Fruit fly (Drosophila melanogaster) S2 (cell line): Measurements from ENCODE around the gene CG17781.
A peak's percentile ranks its signal among the peaks of the same experiment; 100 is the strongest.

Experiments
- CG8478 ChIP-seq: fragments of >200 bp; optimal IDR thresholded peaks from 2 replicates; lab custom pipeline; 2018
- CTCF ChIP-seq, 2 experiments: fragments of >200 bp; optimal IDR thresholded peaks; 2 replicates each; lab custom pipeline; 2018

The CG17781 gene

DNA sequence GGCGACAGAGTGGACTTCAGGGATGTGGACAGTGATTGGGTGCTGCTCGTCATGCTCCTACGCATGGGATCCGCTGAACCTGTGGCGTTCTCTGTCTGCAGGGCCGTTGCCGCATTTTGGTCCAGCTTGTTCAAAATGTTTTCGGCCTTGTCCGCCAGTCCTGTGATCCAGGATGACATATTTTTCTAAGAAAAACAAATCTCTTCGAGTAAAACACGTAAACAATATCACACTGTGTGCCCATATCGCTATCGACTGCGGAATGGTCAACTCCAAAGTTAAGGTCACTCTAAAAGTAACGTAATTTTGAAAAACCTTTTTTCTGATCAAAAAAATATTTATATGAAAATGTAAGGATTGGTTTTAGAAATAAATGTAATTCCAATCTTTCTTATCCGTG is 17.8 kb downstream of the CG17781 start, which contains the start of gene Golgin84:
Golgin84 (minus strand) TSS at position 241 of the 400 bp plus-strand sequence.
- TF ChIP-seq CG8478 (lab: Kevin White, UChicago) (no peak), CTCF (optimal IDR thresholded peaks at IDR 0.05; lab: Kevin White, UChicago) (no peak)

DNA sequence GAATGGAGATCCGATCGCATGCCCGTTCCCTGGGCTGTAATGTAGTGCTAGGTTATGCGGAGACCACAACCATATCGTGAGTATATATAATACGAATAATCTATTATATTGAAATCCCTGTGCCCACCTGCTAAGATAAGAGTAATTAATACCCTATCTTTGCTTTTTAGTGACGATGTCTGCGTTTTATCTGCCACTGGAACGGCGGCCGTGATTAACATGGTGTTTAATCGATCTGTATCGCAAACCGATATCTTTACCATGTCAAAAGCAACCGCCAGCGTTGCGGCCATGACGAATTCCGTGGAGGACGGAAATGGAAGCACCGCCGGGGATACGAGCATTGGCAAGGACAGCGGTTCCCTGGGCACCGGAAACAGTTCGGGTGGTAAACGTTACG is 22.0 kb downstream of the CG17781 start:
- TF ChIP-seq CG8478 (lab: Kevin White, UChicago) (no peak), CTCF (optimal IDR thresholded peaks at IDR 0.05; lab: Kevin White, UChicago) (no peak)

DNA sequence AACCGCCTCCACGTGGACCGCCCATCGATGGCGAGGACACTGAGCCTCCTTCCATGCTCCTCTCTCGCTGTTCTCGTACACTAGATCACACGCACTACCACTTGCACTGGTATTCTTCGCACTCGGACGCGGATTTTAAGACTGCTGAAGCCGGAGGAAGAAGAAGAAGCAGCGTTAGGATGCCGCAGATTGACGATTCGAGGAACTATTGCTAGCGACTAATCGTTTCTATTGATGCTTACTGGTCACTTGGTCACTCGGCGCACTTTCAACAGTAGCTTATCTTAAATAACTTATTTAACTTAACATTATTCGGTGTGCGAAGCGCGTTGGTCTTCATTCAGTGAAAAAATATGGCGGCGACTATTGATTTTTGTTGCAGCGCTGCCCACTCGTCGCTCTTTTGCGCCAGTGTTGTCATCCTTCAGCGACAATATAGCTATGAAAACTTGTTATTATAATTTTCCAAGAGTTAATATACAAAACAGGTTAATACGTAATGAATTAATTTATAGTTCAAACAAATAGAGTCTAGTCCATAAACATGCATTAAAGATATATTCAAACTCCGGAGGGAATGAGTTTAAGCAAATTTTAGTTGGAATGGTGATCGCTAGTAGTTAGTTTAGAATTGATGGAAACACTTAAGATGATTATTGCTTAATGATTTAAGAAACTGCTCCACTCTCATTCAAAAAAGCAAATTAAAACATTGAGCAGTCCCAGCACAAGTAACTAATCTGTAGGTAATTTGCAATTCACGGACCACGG is 26.9 kb downstream of the CG17781 start, which contains the start of the genes CG5746 and CG6454:
CG5746 (minus strand) TSS at position 372 of the 771 bp plus-strand sequence.
CG6454 (plus strand) TSS at position 763 of the 771 bp plus-strand sequence.
- TF ChIP-seq CG8478 (lab: Kevin White, UChicago) (no peak), CTCF (optimal IDR thresholded peaks at IDR 0.05; lab: Kevin White, UChicago) (no peak)

DNA sequence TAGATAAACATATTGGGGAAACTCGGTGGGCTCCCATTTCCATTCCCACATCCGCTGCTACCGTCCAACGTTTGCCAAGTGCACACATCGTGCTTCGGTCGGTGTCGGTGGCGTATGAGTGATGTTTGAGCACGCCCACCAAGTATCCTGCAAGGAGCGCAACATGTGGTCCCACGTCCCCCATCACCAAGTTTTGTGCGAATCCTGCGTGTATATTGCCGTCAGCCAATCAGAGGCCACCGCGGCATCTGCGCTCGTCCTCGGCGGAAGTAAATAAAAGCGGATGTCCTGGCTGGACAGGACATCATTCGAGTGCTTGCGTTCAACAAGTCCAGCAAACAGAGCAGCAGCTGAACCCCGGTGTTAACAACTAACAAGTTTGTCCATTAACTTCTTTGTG is 34.2 kb downstream of the CG17781 start, which contains the start of gene Ms:
Ms (plus strand) TSS at position 301 of the 400 bp plus-strand sequence.
- TF ChIP-seq CG8478 (lab: Kevin White, UChicago), result no peak
- TF ChIP-seq CTCF (optimal IDR thresholded peaks at IDR 0.05; lab: Kevin White, UChicago), result no peak

DNA sequence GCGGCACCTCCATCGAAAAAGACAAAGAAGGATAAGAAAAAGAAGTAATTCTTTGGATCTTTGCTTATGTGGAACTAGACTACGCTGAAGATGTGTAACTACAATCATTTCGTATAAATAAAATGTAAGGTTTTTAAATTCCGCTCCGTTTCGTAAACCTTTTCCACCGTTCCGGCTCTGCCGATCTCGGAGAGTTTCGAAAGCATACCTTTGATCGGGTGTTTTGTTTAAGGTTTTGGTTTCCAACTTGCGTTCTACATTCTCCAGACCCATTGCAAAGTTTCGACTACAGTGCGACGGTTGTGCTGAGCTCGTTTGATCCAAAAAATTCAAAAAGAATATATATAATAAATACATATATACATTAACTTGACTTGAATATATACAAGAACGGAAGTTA is 38.8 kb downstream of the CG17781 start, which contains the start of gene CG6432:
CG6432 (plus strand) TSS at position 301 of the 400 bp plus-strand sequence.
- TF ChIP-seq CG8478 (lab: Kevin White, UChicago) (no peak), CTCF (optimal IDR thresholded peaks at IDR 0.05; lab: Kevin White, UChicago) (no peak)

DNA sequence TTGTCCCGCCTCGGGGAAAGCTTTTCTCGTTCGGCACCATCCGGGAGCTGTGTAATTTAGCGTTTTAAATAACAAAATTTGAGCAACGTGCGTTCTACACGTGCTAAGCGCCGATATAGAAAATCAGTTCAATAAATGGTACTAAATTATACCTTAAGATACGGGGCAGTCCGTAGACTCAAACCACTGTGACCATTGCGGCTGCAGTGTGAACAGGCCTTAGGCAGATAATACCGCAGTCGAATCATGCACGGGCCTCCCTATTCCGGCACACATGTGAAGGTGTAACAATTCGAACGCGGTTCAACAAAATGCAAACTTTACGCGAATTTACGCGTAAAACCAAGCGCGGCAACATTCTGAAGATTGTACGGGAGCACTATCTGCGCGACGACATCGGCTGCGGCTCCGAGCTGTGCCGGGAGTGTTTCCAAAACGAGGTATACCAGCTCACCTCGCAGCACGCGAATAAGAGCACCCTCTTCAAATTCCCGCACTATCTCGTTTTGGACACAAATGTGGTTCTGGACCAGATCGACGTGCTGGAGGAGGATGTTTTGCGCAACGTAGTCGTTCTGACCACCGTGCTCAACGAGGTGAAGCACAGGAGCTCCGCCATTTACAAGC is 42.2 kb downstream of the CG17781 start, which contains the start of the genes Rrp5 and Dis3:
Rrp5 (minus strand) TSS at position 135 of the 627 bp plus-strand sequence.
Dis3 (plus strand) TSS at position 252 of the 627 bp plus-strand sequence.
- TF ChIP-seq CTCF (optimal IDR thresholded peaks at IDR 0.05; lab: Kevin White, UChicago) (peak; percentile 57 to 66), CG8478 (lab: Kevin White, UChicago) (no peak)
